Fruit fly (Drosophila melanogaster) whole organism, embryonic: ENCODE data around the gene CG34057.

ENCODE experiments used
- Aef1 ChIP-seq: fragments of 200-800 bp; sonication (Bioruptor generic); IDR thresholded peaks from 3 replicates; pipeline ENCODE4 v1.3.6; 2022; ENCODE audit warnings: missing biosample characterization, missing genetic modification characterization
- CG10274 ChIP-seq: fragments of 200-800 bp; sonication (Bioruptor generic); optimal IDR thresholded peaks from 3 replicates; lab custom pipeline; 2017; ENCODE audit warnings: missing biosample characterization, mild to moderate bottlenecking, missing genetic modification characterization
- CG10979 ChIP-seq: fragments of 200-800 bp; sonication (Bioruptor generic); optimal IDR thresholded peaks from 2 replicates; lab custom pipeline; 2018; ENCODE audit warnings: missing biosample characterization, mild to moderate bottlenecking, missing genetic modification characterization, moderate library complexity
- CG11723 ChIP-seq: fragments of 200-800 bp; sonication (Bioruptor generic); optimal IDR thresholded peaks from 2 replicates; lab custom pipeline; 2017; ENCODE audit warnings: missing biosample characterization, mild to moderate bottlenecking, missing genetic modification characterization
- CG12769 ChIP-seq: fragments of 200-800 bp; sonication (Bioruptor generic); optimal IDR thresholded peaks from 2 replicates; lab custom pipeline; 2019; ENCODE audit warnings: missing biosample characterization, mild to moderate bottlenecking, missing genetic modification characterization, moderate library complexity
- CG15073 ChIP-seq: fragments of 200-800 bp; sonication (Bioruptor generic); optimal IDR thresholded peaks from 2 replicates; lab custom pipeline; 2016; ENCODE audit warnings: missing biosample characterization, missing genetic modification characterization
- CG15269 ChIP-seq: fragments of 200-800 bp; sonication (Bioruptor generic); optimal IDR thresholded peaks from 2 replicates; lab custom pipeline; 2018; ENCODE audit warnings: missing biosample characterization, mild to moderate bottlenecking, missing genetic modification characterization, moderate library complexity
- CG15696 ChIP-seq: fragments of 200-800 bp; sonication (Bioruptor generic); optimal IDR thresholded peaks from 2 replicates; lab custom pipeline; 2019; ENCODE audit warnings: missing biosample characterization, mild to moderate bottlenecking, missing genetic modification characterization, moderate library complexity
- CG17359 ChIP-seq: fragments of 200-800 bp; sonication (Bioruptor generic); optimal IDR thresholded peaks from 3 replicates; lab custom pipeline; 2018; ENCODE audit warnings: missing biosample characterization, mild to moderate bottlenecking, missing genetic modification characterization, moderate library complexity
- CG17568 ChIP-seq: fragments of 200-800 bp; sonication (Bioruptor generic); optimal IDR thresholded peaks from 2 replicates; lab custom pipeline; 2018; ENCODE audit warnings: missing biosample characterization, mild to moderate bottlenecking, missing genetic modification characterization, moderate library complexity
- CG1792 ChIP-seq: fragments of 200-800 bp; sonication (Bioruptor generic); optimal IDR thresholded peaks from 2 replicates; lab custom pipeline; 2016; ENCODE audit warnings: missing biosample characterization, missing genetic modification characterization
- CG30431 ChIP-seq: fragments of 200-800 bp; sonication (Bioruptor generic); optimal IDR thresholded peaks from 2 replicates; lab custom pipeline; 2017; ENCODE audit warnings: missing biosample characterization, missing genetic modification characterization
- CG33557 ChIP-seq: fragments of 200-800 bp; sonication (Bioruptor generic); optimal IDR thresholded peaks from 2 replicates; lab custom pipeline; 2019; ENCODE audit warnings: missing biosample characterization, mild to moderate bottlenecking, missing genetic modification characterization, moderate library complexity
- CG4404 ChIP-seq: fragments of 200-800 bp; sonication (Bioruptor generic); IDR thresholded peaks from 2 replicates; pipeline ENCODE4 v1.3.6; 2022; ENCODE audit warnings: missing biosample characterization, missing genetic modification characterization
- CG4617 ChIP-seq: fragments of 200-800 bp; sonication (Bioruptor generic); optimal IDR thresholded peaks from 3 replicates; lab custom pipeline; 2016; ENCODE audit warnings: missing biosample characterization, missing genetic modification characterization, borderline replicate concordance
- CG7556 ChIP-seq: fragments of 200-800 bp; sonication (Bioruptor generic); optimal IDR thresholded peaks from 2 replicates; lab custom pipeline; 2017; ENCODE audit warnings: missing biosample characterization, mild to moderate bottlenecking, missing genetic modification characterization
- CG7928 ChIP-seq: fragments of 200-800 bp; sonication (Bioruptor generic); optimal IDR thresholded peaks from 2 replicates; lab custom pipeline; 2017; ENCODE audit warnings: missing biosample characterization, mild to moderate bottlenecking, missing genetic modification characterization
- CG8478 ChIP-seq: fragments of >200 bp; optimal IDR thresholded peaks from 2 replicates; lab custom pipeline; 2018
- CG9876 ChIP-seq: fragments of 200-800 bp; sonication (Bioruptor generic); optimal IDR thresholded peaks from 2 replicates; lab custom pipeline; 2016; ENCODE audit warnings: missing biosample characterization, missing genetic modification characterization
- Camta ChIP-seq: fragments of 200-800 bp; sonication (Bioruptor generic); optimal IDR thresholded peaks from 2 replicates; lab custom pipeline; 2016; ENCODE audit warnings: missing biosample characterization, missing genetic modification characterization
- Dref ChIP-seq: fragments of 200-800 bp; sonication (Bioruptor generic); IDR thresholded peaks from 2 replicates; pipeline ENCODE4 v1.3.6; 2022; ENCODE audit warnings: missing biosample characterization, missing genetic modification characterization
- E2f1 ChIP-seq: fragments of 200-800 bp; sonication (Bioruptor generic); IDR thresholded peaks from 2 replicates; pipeline ENCODE4 v1.3.6; 2022; ENCODE audit warnings: missing biosample characterization, missing genetic modification characterization
- HHEX ChIP-seq: fragments of 200-800 bp; sonication (Bioruptor generic); optimal IDR thresholded peaks from 3 replicates; lab custom pipeline; 2017; ENCODE audit warnings: missing biosample characterization, mild to moderate bottlenecking, missing genetic modification characterization, missing genetic modification reagents
- HLH54F ChIP-seq: fragments of 200-800 bp; sonication (Bioruptor generic); optimal IDR thresholded peaks from 3 replicates; lab custom pipeline; 2016; ENCODE audit warnings: missing biosample characterization, missing genetic modification characterization
- Hr3 ChIP-seq: fragments of 200-800 bp; sonication (Bioruptor generic); optimal IDR thresholded peaks from 3 replicates; lab custom pipeline; 2016; ENCODE audit warnings: missing biosample characterization, missing genetic modification characterization
- Neu2 ChIP-seq: fragments of 200-800 bp; sonication (Bioruptor generic); optimal IDR thresholded peaks from 3 replicates; lab custom pipeline; 2016; ENCODE audit warnings: missing biosample characterization, missing genetic modification characterization, borderline replicate concordance
- Rx ChIP-seq: fragments of 200-800 bp; sonication (Bioruptor generic); IDR thresholded peaks from 2 replicates; pipeline ENCODE4 v1.3.6; 2022; ENCODE audit warnings: missing biosample characterization, missing genetic modification characterization
- Sox100B ChIP-seq: fragments of 200-800 bp; sonication (Bioruptor generic); optimal IDR thresholded peaks from 3 replicates; lab custom pipeline; 2018; ENCODE audit warnings: missing biosample characterization, mild to moderate bottlenecking, missing genetic modification characterization
- Sox102F ChIP-seq: fragments of 200-800 bp; sonication (Bioruptor generic); optimal IDR thresholded peaks from 2 replicates; lab custom pipeline; 2018; ENCODE audit warnings: missing biosample characterization, mild to moderate bottlenecking, missing genetic modification characterization, moderate library complexity
- Taf1 ChIP-seq: fragments of 200-800 bp; sonication (Bioruptor generic); IDR thresholded peaks from 2 replicates; pipeline ENCODE4 v1.3.6; 2022; ENCODE audit warnings: missing biosample characterization, missing genetic modification characterization
- YL-1 ChIP-seq: fragments of 200-800 bp; sonication (Bioruptor generic); optimal IDR thresholded peaks from 3 replicates; lab custom pipeline; 2017; ENCODE audit warnings: missing biosample characterization, mild to moderate bottlenecking, missing genetic modification characterization
- abd-A ChIP-seq: fragments of 200-800 bp; sonication (Bioruptor generic); optimal IDR thresholded peaks from 3 replicates; lab custom pipeline; 2019; ENCODE audit warnings: missing biosample characterization, mild to moderate bottlenecking, missing genetic modification characterization, moderate library complexity
- bowl ChIP-seq: fragments of 200-800 bp; sonication (Bioruptor generic); IDR thresholded peaks from 2 replicates; pipeline ENCODE4 v1.3.6; 2022; ENCODE audit warnings: missing biosample characterization, missing genetic modification characterization
- crc ChIP-seq: fragments of 200-800 bp; sonication (Bioruptor generic); optimal IDR thresholded peaks from 2 replicates; lab custom pipeline; 2016; ENCODE audit warnings: missing biosample characterization, missing genetic modification characterization
- cwo ChIP-seq: fragments of 200-800 bp; sonication (Bioruptor generic); optimal IDR thresholded peaks from 3 replicates; lab custom pipeline; 2017; ENCODE audit warnings: missing biosample characterization, missing genetic modification characterization, mild to moderate bottlenecking, moderate library complexity, missing genetic modification reagents
- dan ChIP-seq: fragments of 200-800 bp; sonication (Bioruptor generic); IDR thresholded peaks from 2 replicates; pipeline ENCODE4 v1.3.6; 2022; ENCODE audit warnings: missing biosample characterization, missing genetic modification characterization
- danr ChIP-seq: fragments of 200-800 bp; sonication (Bioruptor generic); IDR thresholded peaks from 2 replicates; pipeline ENCODE4 v1.3.6; 2022; ENCODE audit warnings: missing biosample characterization, missing genetic modification characterization
- fd102C ChIP-seq: fragments of 200-800 bp; sonication (Bioruptor generic); optimal IDR thresholded peaks from 2 replicates; lab custom pipeline; 2018; ENCODE audit warnings: missing biosample characterization, mild to moderate bottlenecking, missing genetic modification characterization, moderate library complexity
- gfzf ChIP-seq: fragments of 200-800 bp; sonication (Bioruptor generic); optimal IDR thresholded peaks from 2 replicates; lab custom pipeline; 2016; ENCODE audit warnings: missing biosample characterization, mild to moderate bottlenecking, missing genetic modification characterization, moderate library complexity
- grn ChIP-seq: fragments of 200-800 bp; sonication (Bioruptor generic); optimal IDR thresholded peaks from 3 replicates; lab custom pipeline; 2017; ENCODE audit warnings: missing biosample characterization, missing genetic modification characterization
- mld ChIP-seq: fragments of 200-800 bp; sonication (Bioruptor generic); IDR thresholded peaks from 3 replicates; pipeline ENCODE4 v1.3.6; 2022; ENCODE audit warnings: missing biosample characterization, missing genetic modification characterization; ENCODE audit not compliant: partially characterized antibody
- otp ChIP-seq: fragments of 200-800 bp; sonication (Bioruptor generic); IDR thresholded peaks from 3 replicates; pipeline ENCODE4, ENCODE4 v1.3.6; 2022; ENCODE audit warnings: missing biosample characterization, missing genetic modification characterization
- pan ChIP-seq, 4 experiments: fragments of >200 bp in 3 of 4; fragments of 200-800 bp in 1 of 4; sonication (Bioruptor generic) in 1 of 4; optimal IDR thresholded peaks in 3 of 4; IDR thresholded peaks in 1 of 4; 2 replicates each; pipeline versions ENCODE4 v1.3.6 to Lab custom; 2017 to 2022; ENCODE audit warnings: missing biosample characterization in 2 of 4, missing genetic modification characterization in 2 of 4, mixed read lengths in 1 of 4
- run ChIP-seq: fragments of 200-800 bp; sonication (Bioruptor generic); optimal IDR thresholded peaks from 3 replicates; lab custom pipeline; 2018; ENCODE audit warnings: missing biosample characterization, mild to moderate bottlenecking, missing genetic modification characterization
- sisA ChIP-seq: fragments of 200-800 bp; sonication (Bioruptor generic); IDR thresholded peaks from 2 replicates; pipeline ENCODE4 v1.3.6; 2022; ENCODE audit warnings: missing biosample characterization, missing genetic modification characterization
- so ChIP-seq: fragments of 200-800 bp; sonication (Bioruptor generic); IDR thresholded peaks from 3 replicates; pipeline ENCODE4 v1.3.6; 2022; ENCODE audit warnings: missing biosample characterization, missing genetic modification characterization
- sr ChIP-seq: fragments of 200-800 bp; sonication (Bioruptor generic); IDR thresholded peaks from 3 replicates; pipeline ENCODE4 v1.3.6; 2022; ENCODE audit warnings: missing biosample characterization, missing genetic modification characterization
- trem ChIP-seq: fragments of 200-800 bp; optimal IDR thresholded peaks from 3 replicates; lab custom pipeline; 2019; ENCODE audit warnings: missing biosample characterization, mild to moderate bottlenecking, missing genetic modification characterization, moderate library complexity
- ttk ChIP-seq: fragments of 200-800 bp; sonication (Bioruptor generic); IDR thresholded peaks from 2 replicates; pipeline ENCODE4 v2.1.2; 2022; ENCODE audit warnings: missing biosample characterization, missing genetic modification characterization
- unc-4 ChIP-seq: fragments of 200-800 bp; sonication (Bioruptor generic); IDR thresholded peaks from 2 replicates; pipeline ENCODE4 v1.3.6; 2022; ENCODE audit warnings: missing biosample characterization, missing genetic modification characterization; ENCODE audit not compliant: partially characterized antibody
- z ChIP-seq: fragments of 200-800 bp; sonication (Bioruptor generic); IDR thresholded peaks from 3 replicates; pipeline ENCODE4 v1.3.6; 2022; ENCODE audit warnings: missing biosample characterization, missing genetic modification characterization

CG34057 gene

dm6 chr3L:917225-917624, 20.0 kb downstream of the CG34057 start (continued):
- peak; percentile 50; the same call in 1 of the 2 replicates for TF ChIP-seq sisA (GFP tag; lab: Robert Waterston, UW)
- no peak for TF ChIP-seq sr
- no peak for TF ChIP-seq dan
- TF ChIP-seq YL-1 (GFP tag; lab: Kevin White, UChicago), result no peak
- no peak for TF ChIP-seq pan (optimal IDR thresholded peaks at IDR 0.05; lab: Kevin White, UChicago)
- TF ChIP-seq pan (GFP tag; optimal IDR thresholded peaks at IDR 0.05 in 1 of 2, IDR thresholded peaks at IDR 0.05 in 1 of 2), result no peak
- no peak for TF ChIP-seq mld (GFP tag; lab: Robert Waterston, UW)
- TF ChIP-seq Camta, result no peak
- TF ChIP-seq Dref, result no peak
- no peak for TF ChIP-seq Hr3 (GFP tag; lab: Kevin White, UChicago)
- peak; percentile 21 for TF ChIP-seq CG12769 (tag; lab: Kevin White, UChicago)
- TF ChIP-seq run (tag; lab: Kevin White, UChicago), result no peak
- peak; percentile 14; the same call in 1 of the 2 replicates for TF ChIP-seq E2f1 (GFP tag; lab: Robert Waterston, UW)
- TF ChIP-seq CG15269 (tag; lab: Kevin White, UChicago), result peak; percentile 52
- no peak for TF ChIP-seq otp (GFP tag; lab: Robert Waterston, UW)
- no peak for TF ChIP-seq CG4617 (GFP tag; lab: Kevin White, UChicago)
- no peak for TF ChIP-seq CG33557 (GFP tag; lab: Kevin White, UChicago)
- TF ChIP-seq CG7556 (GFP tag; lab: Kevin White, UChicago), result peak; percentile 37
- no peak for TF ChIP-seq HLH54F (GFP tag; lab: Kevin White, UChicago)
- no peak for TF ChIP-seq Rx
- no peak for TF ChIP-seq CG15696 (tag; lab: Kevin White, UChicago)
- TF ChIP-seq CG11723 (GFP tag; lab: Kevin White, UChicago), result no peak
- TF ChIP-seq CG10979 (tag; lab: Kevin White, UChicago), result no peak
- TF ChIP-seq CG30431 (GFP tag; lab: Kevin White, UChicago), result no peak
- peak; percentile 1 for TF ChIP-seq HHEX
- TF ChIP-seq unc-4 (GFP tag; lab: Robert Waterston, UW), result no peak
- no peak for TF ChIP-seq Taf1 (GFP tag; lab: Robert Waterston, UW)
- peak; percentile 45 for TF ChIP-seq Sox102F (GFP tag; lab: Kevin White, UChicago)
- no peak for TF ChIP-seq fd102C (GFP tag; lab: Kevin White, UChicago)
- no peak for TF ChIP-seq Aef1 (GFP tag; lab: Robert Waterston, UW)
- TF ChIP-seq CG17359, result peak; percentile 62
- no peak for TF ChIP-seq CG9876 (GFP tag; lab: Kevin White, UChicago)
- TF ChIP-seq ttk (GFP tag; lab: Robert Waterston, UW), result peak; percentile 59
- TF ChIP-seq cwo (GFP tag; lab: Kevin White, UChicago), result peak; percentile 49
- no peak for TF ChIP-seq trem (tag; lab: Kevin White, UChicago)
- TF ChIP-seq grn, result no peak
- TF ChIP-seq bowl (GFP tag; lab: Robert Waterston, UW), result no peak
- no peak for TF ChIP-seq CG17568
- TF ChIP-seq CG7928 (GFP tag; lab: Kevin White, UChicago), result no peak
- no peak for TF ChIP-seq gfzf (GFP tag; lab: Kevin White, UChicago)
- TF ChIP-seq CG4404 (GFP tag; lab: Robert Waterston, UW), result no peak
- no peak for TF ChIP-seq danr (GFP tag; lab: Robert Waterston, UW)
- no peak for TF ChIP-seq CG15073 (GFP tag; lab: Kevin White, UChicago)
- no peak for TF ChIP-seq Sox100B (GFP tag; lab: Kevin White, UChicago)
- no peak for TF ChIP-seq CG8478 (lab: Kevin White, UChicago)
- TF ChIP-seq CG1792, result no peak
- TF ChIP-seq CG10274, result no peak
- TF ChIP-seq abd-A (tag; lab: Kevin White, UChicago), result peak; percentile 60
- TF ChIP-seq Neu2 (GFP tag; lab: Kevin White, UChicago), result no peak
- TF ChIP-seq z, result no peak
- no peak for TF ChIP-seq crc (GFP tag; lab: Kevin White, UChicago)
- peak; percentile 28; the same call in 1 of the 3 replicates for TF ChIP-seq so (GFP tag; lab: Robert Waterston, UW)
